Worm (Caenorhabditis elegans) whole organism, L4 larva: ENCODE data around the gene col-161.

Experiments used
- F26F4.8 ChIP-seq: fragments of 200-800 bp; sonication (Bioruptor generic); conservative IDR thresholded peaks from 2 replicates; pipeline ENCODE4 v1.3.6; 2022; ENCODE audit warnings: missing genetic modification characterization, missing compliant biosample characterization
- F49E8.2 ChIP-seq: sonication (generic microtip); optimal IDR thresholded peaks from 2 replicates; lab custom pipeline; 2016; ENCODE audit warnings: missing compliant biosample characterization, mild to moderate bottlenecking, missing genetic modification characterization, borderline replicate concordance
- R02D3.7 ChIP-seq: fragments of 150-350 bp; sonication (generic microtip); optimal IDR thresholded peaks from 3 replicates; lab custom pipeline; 2014; ENCODE audit warnings: missing biosample characterization, missing genetic modification characterization
- T26A8.4 ChIP-seq: fragments of 200-800 bp; sonication (Bioruptor generic); IDR thresholded peaks from 2 replicates; pipeline ENCODE4 v1.3.6; 2022; ENCODE audit warnings: missing genetic modification characterization, missing compliant biosample characterization
- Y105C5A.15 ChIP-seq: fragments of 200-800 bp; sonication (Bioruptor generic); IDR thresholded peaks from 2 replicates; pipeline ENCODE4 v1.3.6; 2022; ENCODE audit warnings: missing genetic modification characterization, missing compliant biosample characterization
- Y75B8A.6 ChIP-seq: fragments of 200-800 bp; sonication (Bioruptor generic); IDR thresholded peaks from 2 replicates; pipeline ENCODE4 v1.3.6; 2022; ENCODE audit warnings: missing genetic modification reagents, missing genetic modification characterization, missing compliant biosample characterization
- aha-1 ChIP-seq: fragments of 150-350 bp; peaks from one replicate; lab custom pipeline; 2014; ENCODE audit warnings: missing biosample characterization, missing genetic modification characterization
- aly-2 ChIP-seq: sonication (generic microtip); optimal IDR thresholded peaks from 2 replicates; lab custom pipeline; 2018; ENCODE audit warnings: missing biosample characterization, missing genetic modification characterization
- attf-4 ChIP-seq: sonication (generic microtip); optimal IDR thresholded peaks from 3 replicates; lab custom pipeline; 2017; ENCODE audit warnings: missing biosample characterization, missing genetic modification characterization
- ceh-28 ChIP-seq: fragments of 150-350 bp; optimal IDR thresholded peaks from 2 replicates; lab custom pipeline; 2014; ENCODE audit warnings: missing biosample characterization, missing genetic modification reagents, missing genetic modification characterization
- ceh-32 ChIP-seq: sonication (generic microtip); optimal IDR thresholded peaks from 2 replicates; lab custom pipeline; 2016; ENCODE audit warnings: mild to moderate bottlenecking, missing genetic modification characterization, missing compliant biosample characterization; ENCODE audit not compliant: poor library complexity
- ceh-44 ChIP-seq: fragments of 200-800 bp; sonication (Bioruptor generic); IDR thresholded peaks from 2 replicates; pipeline ENCODE4 v1.3.6; 2022; ENCODE audit warnings: missing genetic modification reagents, missing genetic modification characterization, missing compliant biosample characterization
- ceh-82 ChIP-seq: sonication (generic microtip); optimal IDR thresholded peaks from 2 replicates; lab custom pipeline; 2017; ENCODE audit warnings: missing biosample characterization, missing genetic modification characterization
- daf-12 ChIP-seq: fragments of 150-350 bp; optimal IDR thresholded peaks from 2 replicates; lab custom pipeline; 2014; ENCODE audit warnings: missing biosample characterization, missing genetic modification reagents, missing genetic modification characterization
- dmd-6 ChIP-seq: fragments of 200-800 bp; sonication (Bioruptor generic); IDR thresholded peaks from 2 replicates; pipeline ENCODE4 v1.3.6; 2022; ENCODE audit warnings: missing genetic modification reagents, missing genetic modification characterization, missing compliant biosample characterization
- duxl-1 ChIP-seq: sonication (generic microtip); optimal IDR thresholded peaks from 2 replicates; lab custom pipeline; 2016; ENCODE audit warnings: mild to moderate bottlenecking, missing genetic modification characterization, moderate library complexity, missing compliant biosample characterization; ENCODE audit not compliant: poor library complexity
- egl-27 ChIP-seq: sonication (generic microtip); optimal IDR thresholded peaks from 3 replicates; lab custom pipeline; 2017; ENCODE audit warnings: missing biosample characterization, missing genetic modification reagents, missing genetic modification characterization
- egl-43 ChIP-seq: fragments of 200-800 bp; sonication (Bioruptor generic); IDR thresholded peaks from 2 replicates; pipeline ENCODE4 v1.3.6; 2022; ENCODE audit warnings: missing genetic modification reagents, missing genetic modification characterization, missing compliant biosample characterization
- hif-1 ChIP-seq, 2 experiments: sonication (generic microtip); optimal IDR thresholded peaks; 2 replicates each; lab custom pipeline; 2016 to 2017; ENCODE audit warnings: missing compliant biosample characterization in 2 of 2, missing genetic modification characterization in 2 of 2, missing genetic modification reagents in 2 of 2, missing genotype in 2 of 2, mild to moderate bottlenecking in 1 of 2
- hlh-11 ChIP-seq: fragments of 200-800 bp; sonication (Bioruptor generic); optimal IDR thresholded peaks from 2 replicates; lab custom pipeline; 2018; ENCODE audit warnings: mild to moderate bottlenecking, missing genetic modification characterization, missing compliant biosample characterization
- hlh-30 ChIP-seq: sonication (generic microtip); optimal IDR thresholded peaks from 2 replicates; lab custom pipeline; 2017; ENCODE audit warnings: antibody characterized with exemption, mild to moderate bottlenecking, missing genetic modification characterization, missing compliant biosample characterization; ENCODE audit not compliant: insufficient read depth
- jun-1 ChIP-seq: fragments of 150-350 bp; optimal IDR thresholded peaks from 2 replicates; lab custom pipeline; 2014; ENCODE audit warnings: missing biosample characterization, missing genetic modification reagents, missing genetic modification characterization
- lin-15B ChIP-seq: fragments of 150-350 bp; sonication (generic microtip); optimal IDR thresholded peaks from 3 replicates; lab custom pipeline; 2014; ENCODE audit warnings: missing biosample characterization, missing genetic modification characterization
- lin-29 ChIP-seq: fragments of 200-800 bp; sonication (Bioruptor generic); IDR thresholded peaks from 2 replicates; pipeline ENCODE4 v1.3.6; 2022; ENCODE audit warnings: missing genetic modification reagents, missing genetic modification characterization, missing compliant biosample characterization
- lin-38 ChIP-seq: fragments of 200-800 bp; sonication (Bioruptor generic); IDR thresholded peaks from 2 replicates; pipeline ENCODE4 v1.3.6; 2022; ENCODE audit warnings: missing genetic modification reagents, missing genetic modification characterization, missing compliant biosample characterization
- lir-3 ChIP-seq: sonication (generic microtip); optimal IDR thresholded peaks from 2 replicates; lab custom pipeline; 2016; ENCODE audit warnings: mild to moderate bottlenecking, missing genetic modification characterization, missing compliant biosample characterization
- lsy-2 ChIP-seq, 2 experiments: fragments of 150-350 bp in 1 of 2; sonication (generic microtip) in 1 of 2; optimal IDR thresholded peaks; 2 replicates each; lab custom pipeline; 2014 to 2017; ENCODE audit warnings: missing biosample characterization in 2 of 2, missing genetic modification characterization in 2 of 2
- mdt-29 ChIP-seq: fragments of 200-800 bp; sonication (Bioruptor generic); IDR thresholded peaks from 2 replicates; pipeline ENCODE4 v1.3.6; 2022; ENCODE audit warnings: missing genetic modification reagents, missing genetic modification characterization, missing compliant biosample characterization
- mep-1 ChIP-seq: fragments of 150-350 bp; sonication (generic microtip); optimal IDR thresholded peaks from 3 replicates; lab custom pipeline; 2014; ENCODE audit warnings: missing biosample characterization, missing genetic modification characterization
- mes-2 ChIP-seq: sonication (generic microtip); optimal IDR thresholded peaks from 2 replicates; lab custom pipeline; 2016; ENCODE audit warnings: missing genotype, mild to moderate bottlenecking, missing genetic modification characterization, missing compliant biosample characterization; ENCODE audit not compliant: poor library complexity, severe bottlenecking
- mxl-2 ChIP-seq: fragments of 200-800 bp; sonication (Bioruptor generic); conservative IDR thresholded peaks from 2 replicates; pipeline ENCODE4 v1.3.6; 2022; ENCODE audit warnings: missing genetic modification reagents, missing genetic modification characterization, missing compliant biosample characterization
- mxl-3 ChIP-seq: fragments of 200-800 bp; sonication (Bioruptor generic); optimal IDR thresholded peaks from 2 replicates; lab custom pipeline; 2018; ENCODE audit warnings: mild to moderate bottlenecking, missing genetic modification characterization, missing compliant biosample characterization
- nhr-10 ChIP-seq: fragments of 150-350 bp; optimal IDR thresholded peaks from 2 replicates; lab custom pipeline; 2014; ENCODE audit warnings: missing biosample characterization, missing genetic modification characterization
- nhr-11 ChIP-seq: fragments of 150-350 bp; optimal IDR thresholded peaks from 2 replicates; lab custom pipeline; 2014; ENCODE audit warnings: missing biosample characterization, missing genetic modification characterization
- nhr-111 ChIP-seq: fragments of 200-800 bp; sonication (Bioruptor generic); optimal IDR thresholded peaks from 2 replicates; lab custom pipeline; 2018; ENCODE audit warnings: mild to moderate bottlenecking, missing genetic modification characterization, missing compliant biosample characterization
- nhr-25 ChIP-seq: sonication (generic microtip); optimal IDR thresholded peaks from 2 replicates; lab custom pipeline; 2017; ENCODE audit warnings: missing genetic modification characterization, mild to moderate bottlenecking, missing compliant biosample characterization, antibody characterized with exemption, moderate library complexity, borderline replicate concordance; ENCODE audit not compliant: insufficient read depth
- nhr-41 ChIP-seq: fragments of 200-800 bp; sonication (Bioruptor generic); IDR thresholded peaks from 2 replicates; pipeline ENCODE4 v1.3.6; 2022; ENCODE audit warnings: missing genetic modification reagents, missing genetic modification characterization, missing compliant biosample characterization
- nhr-42 ChIP-seq: fragments of 200-800 bp; sonication (Bioruptor generic); IDR thresholded peaks from 2 replicates; pipeline ENCODE4 v1.3.6; 2022; ENCODE audit warnings: missing genetic modification characterization, missing compliant biosample characterization
- nhr-76 ChIP-seq: fragments of 150-350 bp; optimal IDR thresholded peaks from 2 replicates; lab custom pipeline; 2014; ENCODE audit warnings: missing biosample characterization, missing genetic modification characterization
- nhr-77 ChIP-seq: fragments of 150-350 bp; optimal IDR thresholded peaks from 2 replicates; lab custom pipeline; 2014; ENCODE audit warnings: missing biosample characterization, missing genetic modification characterization
- php-3 ChIP-seq: fragments of 200-800 bp; sonication (Bioruptor generic); IDR thresholded peaks from 2 replicates; pipeline ENCODE4 v1.3.6; 2022; ENCODE audit warnings: missing genetic modification reagents, missing genetic modification characterization, missing compliant biosample characterization
- rbr-2 ChIP-seq: sonication (generic microtip); optimal IDR thresholded peaks from 2 replicates; lab custom pipeline; 2016; ENCODE audit warnings: missing genotype, missing genetic modification characterization, missing compliant biosample characterization
- sdz-12 ChIP-seq: fragments of 200-800 bp; sonication (Bioruptor generic); optimal IDR thresholded peaks from 2 replicates; lab custom pipeline; 2018; ENCODE audit warnings: mild to moderate bottlenecking, missing genetic modification characterization, missing compliant biosample characterization
- set-16 ChIP-seq: fragments of 200-800 bp; sonication (Bioruptor generic); IDR thresholded peaks from 2 replicates; pipeline ENCODE4 v1.3.6; 2022; ENCODE audit warnings: missing genetic modification reagents, missing genetic modification characterization, missing compliant biosample characterization
- spr-1 ChIP-seq: sonication (generic microtip); optimal IDR thresholded peaks from 2 replicates; lab custom pipeline; 2016; ENCODE audit warnings: mild to moderate bottlenecking, missing genetic modification characterization, missing compliant biosample characterization
- spr-3 ChIP-seq: fragments of 200-800 bp; sonication (Bioruptor generic); optimal IDR thresholded peaks from 2 replicates; lab custom pipeline; 2018; ENCODE audit warnings: mild to moderate bottlenecking, missing genetic modification characterization, missing compliant biosample characterization
- unc-62 ChIP-seq, 3 experiments: fragments of 150-350 bp in 1 of 3; sonication (generic microtip); optimal IDR thresholded peaks in 2 of 3; peaks in 1 of 3; 1 replicate in 1 of 3; 2 replicates in 2 of 3; lab custom pipeline; 2014 to 2017; ENCODE audit warnings: missing biosample characterization in 3 of 3, missing genetic modification characterization in 3 of 3, missing genetic modification reagents in 3 of 3, missing genotype in 1 of 3
- vab-7 ChIP-seq: fragments of 200-800 bp; sonication (Bioruptor generic); IDR thresholded peaks from 2 replicates; pipeline ENCODE4 v1.3.6; 2022; ENCODE audit warnings: missing genetic modification reagents, missing genetic modification characterization, missing compliant biosample characterization
- zip-2 ChIP-seq: fragments of 150-350 bp; optimal IDR thresholded peaks from 2 replicates; lab custom pipeline; 2014; ENCODE audit warnings: missing biosample characterization, missing genetic modification characterization
- ztf-7 ChIP-seq: fragments of 150-350 bp; optimal IDR thresholded peaks from 2 replicates; lab custom pipeline; 2014; ENCODE audit warnings: missing biosample characterization, missing genetic modification characterization

col-161 gene

ce11 chrV:13269228-13269630 is 48.6 kb downstream of the col-161 start (continued):
- TF ChIP-seq Y105C5A.15 (GFP tag; lab: Robert Waterston, UW) (0 out of 2 replicates have a peak, but pooled peaks have one; percentile 35), mxl-2 (GFP tag; lab: Robert Waterston, UW) (no peak), lin-29 (GFP tag; lab: Robert Waterston, UW) (no peak), ceh-28 (tag; lab: Kevin White, UChicago) (no peak), ceh-32 (no peak), egl-43 (no peak), Y75B8A.6 (GFP tag; lab: Robert Waterston, UW) (peak; percentile 64; the same call in 1 of the 2 replicates), rbr-2 (tag; lab: Kevin White, UChicago) (no peak), R02D3.7 (tag; lab: Kevin White, UChicago) (no peak), egl-27 (no peak), set-16 (no peak), hlh-30 (tag; lab: Kevin White, UChicago) (peak; percentile 80), ceh-82 (no peak), nhr-76 (tag; lab: Kevin White, UChicago) (no peak), mes-2 (tag; lab: Kevin White, UChicago) (peak; percentile 21), attf-4 (tag; lab: Kevin White, UChicago) (no peak), spr-1 (tag; lab: Kevin White, UChicago) (no peak), aha-1 (tag; lab: Kevin White, UChicago) (peak; percentile 92), mep-1 (tag; lab: Kevin White, UChicago) (no peak), mdt-29 (GFP tag; lab: Robert Waterston, UW) (0 out of 2 replicates have a peak, but pooled peaks have one; percentile 46), lsy-2 (tag; optimal IDR thresholded peaks at IDR 0.05; lab: Kevin White, UChicago) (peak; percentile 32 to 59), hif-1 (tag; optimal IDR thresholded peaks at IDR 0.05; lab: Kevin White, UChicago) (peak in 1 of 2 experiments; percentile 17), unc-62 (GFP tag; optimal IDR thresholded peaks at IDR 0.05 in 1 of 2; lab: Kevin White, UChicago) (peak in 1 of 2 experiments; percentile 51), unc-62 (tag; optimal IDR thresholded peaks at IDR 0.05; lab: Kevin White, UChicago) (no peak), nhr-11 (tag; lab: Kevin White, UChicago) (no peak), lin-38 (GFP tag; lab: Robert Waterston, UW) (peak; percentile 6; the same call in 1 of the 2 replicates), ceh-44 (no peak), zip-2 (tag; lab: Kevin White, UChicago) (no peak), nhr-10 (tag; lab: Kevin White, UChicago) (no peak), F49E8.2 (tag; lab: Kevin White, UChicago) (no peak), nhr-41 (GFP tag; lab: Robert Waterston, UW) (no peak), spr-3 (no peak), duxl-1 (tag; lab: Kevin White, UChicago) (no peak), vab-7 (GFP tag; lab: Robert Waterston, UW) (no peak), daf-12 (tag; lab: Kevin White, UChicago) (no peak), ztf-7 (tag; lab: Kevin White, UChicago) (peak; percentile 22), aly-2 (tag; lab: Kevin White, UChicago) (no peak), nhr-111 (GFP tag; lab: Kevin White, UChicago) (no peak), php-3 (GFP tag; lab: Robert Waterston, UW) (peak; percentile 80; the same call in 1 of the 2 replicates), mxl-3 (GFP tag; lab: Kevin White, UChicago) (no peak), sdz-12 (GFP tag; lab: Kevin White, UChicago) (no peak), nhr-77 (tag; lab: Kevin White, UChicago) (no peak), hlh-11 (tag; lab: Kevin White, UChicago) (peak; percentile 85), T26A8.4 (no peak), lir-3 (no peak), nhr-42 (GFP tag; lab: Robert Waterston, UW) (no peak), jun-1 (peak; percentile 41), dmd-6 (GFP tag; lab: Robert Waterston, UW) (peak; percentile 82), nhr-25 (no peak), lin-15B (no peak), F26F4.8 (GFP tag; lab: Robert Waterston, UW) (no peak)
